Worm (Caenorhabditis elegans): ENCODE data around the gene ran-2.

Gene ran-2

ce11 chrIII:7940819-7941218 lies 7.5 kb downstream of the ran-2 start, which contains the start of gene C29E4.12:
TSS of gene C29E4.12 (plus strand) at chrIII:7941151.
- TF ChIP-seq rbr-2 (tag; optimal IDR thresholded peaks at IDR 0.05) (no peak), F49E8.2 (tag; optimal IDR thresholded peaks at IDR 0.05; ENCODE audit: borderline replicate concordance) (no peak), aly-2 (tag; optimal IDR thresholded peaks at IDR 0.05) (no peak), lin-13 (GFP tag; optimal IDR thresholded peaks at IDR 0.05) (no peak), hlh-30 (tag; optimal IDR thresholded peaks at IDR 0.05; ENCODE audit: insufficient read depth) (peak; percentile 79), mxl-3 (GFP tag; optimal IDR thresholded peaks at IDR 0.05) (no peak), ceh-44 (GFP tag; IDR thresholded peaks at IDR 0.05) (no peak), dpl-1 (GFP tag; optimal IDR thresholded peaks at IDR 0.05) (peak; percentile 96), nhr-102 (tag; optimal IDR thresholded peaks at IDR 0.05) (no peak), nhr-11 (tag; optimal IDR thresholded peaks at IDR 0.05) (peak; percentile 11), R02D3.7 (tag; optimal IDR thresholded peaks at IDR 0.05) (no peak), Y48G9A.11 (GFP tag; IDR thresholded peaks at IDR 0.05) (peak; percentile 94), mes-2 (tag; optimal IDR thresholded peaks at IDR 0.05; ENCODE audit: poor library complexity, severe bottlenecking) (peak; percentile 77), ZK337.2 (GFP tag; IDR thresholded peaks at IDR 0.05) (no peak), nhr-237 (tag; optimal IDR thresholded peaks at IDR 0.05) (no peak), nhr-77 (tag; optimal IDR thresholded peaks at IDR 0.05) (no peak), nhr-6 (tag; optimal IDR thresholded peaks at IDR 0.05) (peak; percentile 45), hmg-1.1 (GFP tag; IDR thresholded peaks at IDR 0.05) (peak; percentile 65; the same call in 1 of the 2 replicates), mdt-29 (GFP tag; IDR thresholded peaks at IDR 0.05) (no peak), dve-1 (tag; optimal IDR thresholded peaks at IDR 0.05; ENCODE audit: insufficient read depth) (peak; percentile 26), ces-1 (GFP tag; optimal IDR thresholded peaks at IDR 0.05) (no peak), nhr-28 (tag; optimal IDR thresholded peaks at IDR 0.05) (peak; percentile 52), nhr-25 (tag; optimal IDR thresholded peaks at IDR 0.05; ENCODE audit: borderline replicate concordance, insufficient read depth) (peak; percentile 55), arid-1 (GFP tag; conservative IDR thresholded peaks at IDR 0.05) (no peak), hif-1 (tag; optimal IDR thresholded peaks at IDR 0.05) (peak in 1 of 2 experiments; percentile 27), skn-1 (tag; optimal IDR thresholded peaks at IDR 0.05) (no peak), lsy-2 (tag; optimal IDR thresholded peaks at IDR 0.05) (peak in 1 of 2 experiments; percentile 83), T20F7.1 (GFP tag; optimal IDR thresholded peaks at IDR 0.05) (peak; percentile 99), egl-43 (GFP tag; IDR thresholded peaks at IDR 0.05) (no peak), fkh-10 (GFP tag; optimal IDR thresholded peaks at IDR 0.05) (peak; percentile 38), F10B5.3 (tag; optimal IDR thresholded peaks at IDR 0.05) (no peak), fos-1 (tag; optimal IDR thresholded peaks at IDR 0.05) (no peak), aha-1 (tag) (peak; percentile 62)

- TF ChIP-seq jun-1 (tag; optimal IDR thresholded peaks at IDR 0.05) (no peak), lin-1 (GFP tag; IDR thresholded peaks at IDR 0.05) (no peak), F37D6.2 (tag; optimal IDR thresholded peaks at IDR 0.05) (no peak), aha-1 (tag) (no peak), hlh-30 (tag; optimal IDR thresholded peaks at IDR 0.05; ENCODE audit: insufficient read depth) (no peak), ztf-7 (tag; optimal IDR thresholded peaks at IDR 0.05) (no peak), T20F7.1 (GFP tag; optimal IDR thresholded peaks at IDR 0.05) (no peak), gei-8 (GFP tag; optimal IDR thresholded peaks at IDR 0.05) (no peak), madf-9 (GFP tag; conservative IDR thresholded peaks at IDR 0.05) (no peak), nhr-6 (tag; optimal IDR thresholded peaks at IDR 0.05) (no peak), nhr-102 (tag; optimal IDR thresholded peaks at IDR 0.05) (no peak), ces-1 (GFP tag; optimal IDR thresholded peaks at IDR 0.05) (no peak), zfp-3 (GFP tag; conservative IDR thresholded peaks at IDR 0.05) (no peak), egl-43 (GFP tag; IDR thresholded peaks at IDR 0.05) (no peak), saeg-2 (GFP tag; IDR thresholded peaks at IDR 0.05) (no peak), aly-2 (tag; optimal IDR thresholded peaks at IDR 0.05) (no peak), lsy-2 (tag; optimal IDR thresholded peaks at IDR 0.05) (no peak), nhr-11 (tag; optimal IDR thresholded peaks at IDR 0.05) (no peak), spr-3 (GFP tag; optimal IDR thresholded peaks at IDR 0.05) (no peak)
Observed at ce11 chrIII:7941417-7941816, 8.1 kb downstream of the ran-2 start, which contains the start of gene kle-2. TSS of gene kle-2 (plus strand) at chrIII:7941717.
